Worm (Caenorhabditis elegans): ENCODE data around the gene C16C8.27.

C16C8.27 gene

DNA sequence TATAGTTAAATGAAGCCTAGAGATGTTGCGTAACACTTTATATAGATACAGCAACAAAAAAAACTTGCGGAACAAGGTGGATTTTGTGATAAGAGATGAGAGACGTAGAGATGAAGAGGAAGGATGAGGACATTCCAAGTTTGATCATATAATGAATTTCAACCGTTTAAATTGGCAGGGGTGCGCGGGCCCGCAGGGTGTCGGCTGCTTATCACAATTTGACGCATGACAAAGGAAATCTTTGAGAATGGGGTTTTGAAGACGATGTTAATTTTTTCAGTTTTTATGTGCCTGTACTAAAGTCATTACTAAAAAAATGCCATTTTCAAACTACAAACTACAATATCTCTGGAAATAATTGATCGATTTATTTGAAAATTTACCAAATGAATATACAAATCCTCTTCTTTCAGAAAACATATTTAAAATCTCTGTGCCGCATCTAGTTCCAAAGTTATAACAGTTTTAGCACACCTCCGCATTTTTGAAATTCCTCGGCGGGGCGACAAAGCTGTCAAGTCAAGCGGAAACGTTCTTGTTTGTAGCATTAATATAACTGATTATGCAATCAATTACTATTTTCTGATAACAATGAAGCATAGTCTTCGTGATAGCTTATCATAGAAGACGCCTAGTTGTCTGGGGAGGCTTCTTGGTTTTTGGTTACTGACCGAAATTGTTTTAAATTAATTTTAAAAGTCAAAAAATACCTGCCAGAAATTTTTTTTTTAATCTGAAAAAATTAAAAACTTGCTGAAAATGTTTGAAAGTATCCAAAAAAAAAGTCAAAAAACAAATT, 1.4 kb upstream of the C16C8.27 start:
- no peak for TF ChIP-seq nhr-21 (tag; optimal IDR thresholded peaks at IDR 0.05)
- TF ChIP-seq snpc-4 (tag; optimal IDR thresholded peaks at IDR 0.05): peak; percentile 59
- TF ChIP-seq sma-3 (GFP tag; optimal IDR thresholded peaks at IDR 0.05): peak; percentile 66
- TF ChIP-seq fos-1 (tag; optimal IDR thresholded peaks at IDR 0.05): peak; percentile 72
- TF ChIP-seq sem-4 (tag; optimal IDR thresholded peaks at IDR 0.05): no peak
- TF ChIP-seq sma-9 (GFP tag; optimal IDR thresholded peaks at IDR 0.05): peak; percentile 90
- TF ChIP-seq sma-9 (tag; optimal IDR thresholded peaks at IDR 0.05): no peak
- no peak for TF ChIP-seq zag-1 (tag; optimal IDR thresholded peaks at IDR 0.05)

DNA sequence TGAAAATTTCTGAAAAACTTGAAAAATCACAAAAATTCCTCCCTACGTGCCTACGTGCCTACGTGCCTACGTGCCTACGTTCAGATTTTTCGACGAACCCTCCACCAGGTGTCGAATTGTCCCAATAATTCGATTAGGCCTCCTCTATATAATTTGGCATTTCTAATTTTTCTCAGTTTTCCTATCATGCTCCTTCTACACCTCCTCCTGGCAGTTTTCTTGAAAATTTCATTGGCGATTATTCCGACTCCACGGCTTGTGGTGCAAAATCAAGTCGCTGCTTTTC, 893 bp upstream of the C16C8.27 start, which contains the start of gene C16C8.17:
C16C8.17 (plus strand) TSS at position 187 of the 286 bp plus-strand sequence.
- TF ChIP-seq fos-1 (tag; optimal IDR thresholded peaks at IDR 0.05) (no peak), lin-11 (tag; optimal IDR thresholded peaks at IDR 0.05) (no peak), skn-1 (tag; optimal IDR thresholded peaks at IDR 0.05) (no peak), unc-55 (GFP tag; optimal IDR thresholded peaks at IDR 0.05) (no peak), lin-13 (GFP tag; optimal IDR thresholded peaks at IDR 0.05) (no peak), sma-3 (GFP tag; optimal IDR thresholded peaks at IDR 0.05) (no peak), ZK546.5 (tag; optimal IDR thresholded peaks at IDR 0.05) (no peak), sma-9 (GFP tag; optimal IDR thresholded peaks at IDR 0.05) (no peak), sma-9 (tag; optimal IDR thresholded peaks at IDR 0.05) (no peak), crh-2 (tag; optimal IDR thresholded peaks at IDR 0.05) (no peak), nhr-25 (tag; optimal IDR thresholded peaks at IDR 0.05) (no peak), lin-39 (tag; optimal IDR thresholded peaks at IDR 0.05) (no peak), nhr-11 (tag; optimal IDR thresholded peaks at IDR 0.05) (no peak)

DNA sequence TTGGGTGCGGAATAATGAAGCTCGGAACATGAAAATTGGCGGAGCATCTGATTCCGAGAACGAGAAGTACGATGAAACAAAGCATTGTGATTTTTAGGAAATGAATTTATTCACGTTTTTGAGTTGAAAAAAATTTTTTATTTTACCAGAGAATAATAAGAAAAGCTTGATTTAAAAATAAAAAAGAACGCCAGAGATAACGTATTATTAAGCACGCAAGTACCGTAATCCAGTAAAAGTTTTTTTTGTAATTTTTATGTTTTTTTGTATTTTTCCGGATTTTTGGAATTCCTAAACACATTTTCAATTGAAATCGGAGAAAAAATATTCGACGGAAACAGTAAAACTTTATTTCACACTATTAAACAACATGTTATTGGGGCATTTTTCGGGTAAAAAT, 1.7 kb downstream of the C16C8.27 start, which contains the start of gene C16C8.22:
C16C8.22 (minus strand) TSS at position 101 of the 400 bp plus-strand sequence.
- TF ChIP-seq skn-1 (tag; optimal IDR thresholded peaks at IDR 0.05) (no peak), nhr-237 (tag; optimal IDR thresholded peaks at IDR 0.05) (no peak), snpc-4 (tag; optimal IDR thresholded peaks at IDR 0.05) (no peak), unc-62 (GFP tag; optimal IDR thresholded peaks at IDR 0.05) (no peak), lin-13 (GFP tag; optimal IDR thresholded peaks at IDR 0.05) (no peak), nhr-129 (tag; optimal IDR thresholded peaks at IDR 0.05) (no peak), mab-5 (tag; optimal IDR thresholded peaks at IDR 0.05) (no peak), peb-1 (tag; optimal IDR thresholded peaks at IDR 0.05) (no peak), nhr-25 (tag; optimal IDR thresholded peaks at IDR 0.05) (no peak), nhr-6 (tag; optimal IDR thresholded peaks at IDR 0.05) (no peak), elt-1 (tag; optimal IDR thresholded peaks at IDR 0.05) (no peak), unc-55 (GFP tag; optimal IDR thresholded peaks at IDR 0.05) (no peak), sem-4 (tag; optimal IDR thresholded peaks at IDR 0.05) (no peak), unc-39 (tag; optimal IDR thresholded peaks at IDR 0.05) (no peak), ztf-4 (tag; optimal IDR thresholded peaks at IDR 0.05) (no peak), ZK546.5 (tag; optimal IDR thresholded peaks at IDR 0.05) (no peak), nhr-12 (tag; optimal IDR thresholded peaks at IDR 0.05) (no peak), zag-1 (tag; optimal IDR thresholded peaks at IDR 0.05) (no peak)

DNA sequence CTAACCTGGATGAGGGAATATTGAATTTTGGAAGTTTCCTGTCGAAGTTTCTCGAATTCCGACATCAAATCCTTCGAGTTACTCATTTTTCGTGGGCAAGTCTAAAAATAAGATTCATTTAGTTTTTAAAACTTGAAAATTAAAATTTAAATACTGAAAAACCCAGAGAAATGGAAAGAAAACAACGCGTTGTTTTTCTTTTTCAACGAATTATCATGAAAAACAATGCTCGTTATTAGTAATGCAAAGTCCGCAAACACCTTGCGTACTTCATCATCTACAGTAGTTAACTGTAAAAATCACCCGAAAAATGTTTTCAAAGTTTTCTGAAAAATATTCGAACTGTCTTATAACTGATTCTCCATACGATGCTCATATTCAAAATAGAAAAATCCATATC, 2.8 kb downstream of the C16C8.27 start, which contains the start of gene C16C8.4:
C16C8.4 (minus strand) TSS at position 101 of the 400 bp plus-strand sequence.
- TF ChIP-seq lin-39 (tag; optimal IDR thresholded peaks at IDR 0.05) (no peak), nhr-237 (tag; optimal IDR thresholded peaks at IDR 0.05) (no peak), blmp-1 (tag; optimal IDR thresholded peaks at IDR 0.05; ENCODE audit: insufficient read depth) (no peak), ceh-82 (tag; optimal IDR thresholded peaks at IDR 0.05) (no peak)

ce11 chrII:3445285-3445806, 3.9 kb downstream of the C16C8.27 start, which contains the start of the genes C16C8.5 and C16C8.16:
Gene C16C8.5, minus strand, starts transcription at chrII:3445385.
Gene C16C8.16, plus strand, starts transcription at chrII:3445756.
- TF ChIP-seq sem-4 (tag; optimal IDR thresholded peaks at IDR 0.05) (no peak), peb-1 (tag; optimal IDR thresholded peaks at IDR 0.05) (no peak), gmeb-1 (tag; optimal IDR thresholded peaks at IDR 0.05) (no peak), fos-1 (tag; optimal IDR thresholded peaks at IDR 0.05) (no peak), ztf-11 (tag; optimal IDR thresholded peaks at IDR 0.05) (no peak), nhr-77 (tag; optimal IDR thresholded peaks at IDR 0.05) (no peak), nhr-11 (tag; optimal IDR thresholded peaks at IDR 0.05) (no peak), aly-2 (tag; optimal IDR thresholded peaks at IDR 0.05) (no peak), nhr-6 (tag; optimal IDR thresholded peaks at IDR 0.05) (no peak), alr-1 (tag; optimal IDR thresholded peaks at IDR 0.05) (no peak), C34F6.9 (tag; optimal IDR thresholded peaks at IDR 0.05) (no peak)
